Fruit fly (Drosophila melanogaster): ENCODE results near the gene CG10301.
A peak's percentile ranks its signal among the peaks of the same experiment; 100 is the strongest.

The CG10301 gene

DNA sequence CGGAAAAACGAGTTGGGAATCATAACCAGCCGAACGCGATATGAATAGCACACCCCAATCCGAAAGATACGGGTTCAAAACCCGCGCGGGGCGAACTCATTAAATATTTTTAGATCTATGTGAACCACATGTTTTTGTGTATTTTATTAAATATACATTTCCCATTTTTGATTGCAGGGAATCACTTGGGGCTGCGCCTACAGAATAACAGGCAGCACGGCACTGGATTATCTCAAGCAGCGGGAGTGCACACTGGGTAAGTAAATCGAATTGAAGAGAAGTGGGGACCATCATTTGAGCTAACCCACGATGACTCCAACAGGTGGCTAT is 20.5 kb downstream of the CG10301 start:
- TF ChIP-seq lola (GFP tag; optimal IDR thresholded peaks at IDR 0.05), result no peak
- TF ChIP-seq CG32264 (GFP tag; optimal IDR thresholded peaks at IDR 0.05), result no peak
- TF ChIP-seq Rel (GFP tag; optimal IDR thresholded peaks at IDR 0.05), result no peak
- TF ChIP-seq Rel (tag; optimal IDR thresholded peaks at IDR 0.05), result peak; percentile 97

DNA sequence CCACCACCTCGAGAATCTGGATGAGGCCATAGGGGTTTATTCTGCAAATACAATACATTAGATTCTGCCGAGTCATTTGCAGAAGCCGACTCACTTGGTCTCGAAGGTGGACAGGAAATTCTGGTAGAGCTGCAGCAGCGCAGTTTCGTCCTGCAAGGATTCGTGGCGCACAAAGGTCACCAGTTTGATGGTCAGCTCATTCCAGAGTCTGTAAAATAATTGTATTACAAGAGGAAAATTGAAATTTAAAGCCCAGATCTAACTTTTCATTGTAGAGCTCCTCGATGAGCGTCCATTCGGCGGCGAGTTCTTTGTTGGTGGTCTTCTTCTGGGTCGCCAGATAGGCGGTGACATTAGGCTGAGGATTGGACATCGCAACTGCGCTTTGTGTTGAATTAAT is 22.6 kb downstream of the CG10301 start:
- TF ChIP-seq Vsx2 (GFP tag; optimal IDR thresholded peaks at IDR 0.05; ENCODE audit: partially characterized antibody), result no peak
- TF ChIP-seq jim (GFP tag; optimal IDR thresholded peaks at IDR 0.05), result no peak
- no peak for TF ChIP-seq CrebA (GFP tag; optimal IDR thresholded peaks at IDR 0.05; ENCODE audit: borderline replicate concordance)
- TF ChIP-seq fru (GFP tag; optimal IDR thresholded peaks at IDR 0.05), result no peak
- no peak for TF ChIP-seq N (GFP tag; optimal IDR thresholded peaks at IDR 0.05)
- TF ChIP-seq GATAd (GFP tag; optimal IDR thresholded peaks at IDR 0.05), result no peak
- no peak for TF ChIP-seq Hr78 (GFP tag; optimal IDR thresholded peaks at IDR 0.05)
- no peak for TF ChIP-seq Dfd (GFP tag; optimal IDR thresholded peaks at IDR 0.05)
- TF ChIP-seq Hnf4 (GFP tag; optimal IDR thresholded peaks at IDR 0.05), result no peak
- TF ChIP-seq rgr (GFP tag; optimal IDR thresholded peaks at IDR 0.05), result no peak
- TF ChIP-seq h (GFP tag; optimal IDR thresholded peaks at IDR 0.05), result no peak
- no peak for TF ChIP-seq sage (GFP tag; optimal IDR thresholded peaks at IDR 0.05)
- no peak for TF ChIP-seq HLH106 (tag; optimal IDR thresholded peaks at IDR 0.05)
- TF ChIP-seq dsf (GFP tag; optimal IDR thresholded peaks at IDR 0.05; ENCODE audit: borderline replicate concordance), result no peak
- TF ChIP-seq lola (GFP tag; optimal IDR thresholded peaks at IDR 0.05), result no peak
- no peak for TF ChIP-seq Jra (GFP tag; optimal IDR thresholded peaks at IDR 0.05)
- no peak for TF ChIP-seq OdsH (GFP tag; optimal IDR thresholded peaks at IDR 0.05)
- no peak for TF ChIP-seq psq (GFP tag; optimal IDR thresholded peaks at IDR 0.05)
- TF ChIP-seq dmrt93B (GFP tag; optimal IDR thresholded peaks at IDR 0.05), result no peak
- no peak for TF ChIP-seq CG9705 (GFP tag; optimal IDR thresholded peaks at IDR 0.05)

DNA sequence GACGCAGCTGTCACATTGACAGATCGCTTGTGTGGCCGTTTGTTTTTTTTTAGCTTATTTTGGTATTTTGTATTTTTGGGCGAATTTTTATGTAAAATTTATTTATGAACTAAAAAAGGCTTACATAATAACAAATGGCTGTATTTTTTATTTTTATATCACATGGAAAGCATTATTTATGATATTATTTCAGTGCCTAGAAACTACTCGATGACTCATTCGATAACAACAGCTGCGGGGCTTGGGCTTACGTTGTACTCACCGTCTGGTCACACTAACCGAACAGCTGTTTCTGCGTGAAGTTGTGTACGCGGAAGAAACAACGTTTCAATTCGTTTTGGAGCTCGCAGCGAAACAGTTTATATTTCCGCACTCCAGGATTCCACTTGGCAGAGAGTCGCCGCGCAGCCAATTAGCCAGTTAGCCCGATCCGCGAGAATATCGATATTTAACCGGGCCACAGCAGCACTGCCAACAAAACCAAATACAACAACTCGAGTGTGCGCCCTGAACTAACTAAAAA is 23.1 kb downstream of the CG10301 start, which contains the start of the genes Hmgcr and Rpn9:
TSS of gene Hmgcr (plus strand) at position 335 of the 523 bp plus-strand sequence.
TSS of gene Rpn9 (minus strand) at position 473 of the 523 bp plus-strand sequence.
- peak; percentile 2 for TF ChIP-seq Jra (GFP tag; optimal IDR thresholded peaks at IDR 0.05)
- peak; percentile 28 for TF ChIP-seq Dif (GFP tag; optimal IDR thresholded peaks at IDR 0.05; ENCODE audit: partially characterized antibody)
- TF ChIP-seq Dfd (GFP tag; optimal IDR thresholded peaks at IDR 0.05), result no peak
- TF ChIP-seq Myc (optimal IDR thresholded peaks at IDR 0.05), result no peak
- no peak for TF ChIP-seq dmrt93B (GFP tag; optimal IDR thresholded peaks at IDR 0.05)
- TF ChIP-seq ey (GFP tag; optimal IDR thresholded peaks at IDR 0.05), result no peak
- no peak for TF ChIP-seq dsf (GFP tag; optimal IDR thresholded peaks at IDR 0.05; ENCODE audit: borderline replicate concordance)
- no peak for TF ChIP-seq Mio (GFP tag; optimal IDR thresholded peaks at IDR 0.05)
- no peak for TF ChIP-seq N (GFP tag; optimal IDR thresholded peaks at IDR 0.05)
- TF ChIP-seq Abd-B (GFP tag; optimal IDR thresholded peaks at IDR 0.05), result no peak
- TF ChIP-seq sv (GFP tag; optimal IDR thresholded peaks at IDR 0.05), result no peak
- TF ChIP-seq Hr78 (GFP tag; optimal IDR thresholded peaks at IDR 0.05), result no peak
- no peak for TF ChIP-seq woc (GFP tag; optimal IDR thresholded peaks at IDR 0.05)
- peak; percentile 79 for TF ChIP-seq Vsx2 (GFP tag; optimal IDR thresholded peaks at IDR 0.05; ENCODE audit: partially characterized antibody)
- no peak for TF ChIP-seq Rel (GFP tag; optimal IDR thresholded peaks at IDR 0.05)
- peak; percentile 26 for TF ChIP-seq Rel (tag; optimal IDR thresholded peaks at IDR 0.05)
- TF ChIP-seq foxo (GFP tag; optimal IDR thresholded peaks at IDR 0.05), result no peak
- TF ChIP-seq jim (GFP tag; optimal IDR thresholded peaks at IDR 0.05), result no peak
- no peak for TF ChIP-seq brk (GFP tag; optimal IDR thresholded peaks at IDR 0.05)
- peak; percentile 9 for TF ChIP-seq Hnf4 (GFP tag; optimal IDR thresholded peaks at IDR 0.05)
- TF ChIP-seq OdsH (GFP tag; optimal IDR thresholded peaks at IDR 0.05), result no peak
- TF ChIP-seq h (GFP tag; optimal IDR thresholded peaks at IDR 0.05), result peak; percentile 36
- peak; percentile 20 for TF ChIP-seq br (GFP tag; optimal IDR thresholded peaks at IDR 0.05)
- no peak for TF ChIP-seq CG32264 (GFP tag; optimal IDR thresholded peaks at IDR 0.05)
- no peak for TF ChIP-seq sage (GFP tag; optimal IDR thresholded peaks at IDR 0.05)
- TF ChIP-seq usp (GFP tag; optimal IDR thresholded peaks at IDR 0.05), result no peak
- peak; percentile 10 for TF ChIP-seq fru (GFP tag; optimal IDR thresholded peaks at IDR 0.05)
- no peak for TF ChIP-seq rgr (GFP tag; optimal IDR thresholded peaks at IDR 0.05)
- no peak for TF ChIP-seq lola (GFP tag; optimal IDR thresholded peaks at IDR 0.05)
- TF ChIP-seq tai (GFP tag; optimal IDR thresholded peaks at IDR 0.05), result peak; percentile 6
- no peak for TF ChIP-seq CG9705 (GFP tag; optimal IDR thresholded peaks at IDR 0.05)
- no peak for TF ChIP-seq GATAd (GFP tag; optimal IDR thresholded peaks at IDR 0.05)
- no peak for TF ChIP-seq Hr83 (GFP tag; optimal IDR thresholded peaks at IDR 0.05; ENCODE audit: poor library complexity, severe bottlenecking)
- no peak for TF ChIP-seq CrebA (GFP tag; optimal IDR thresholded peaks at IDR 0.05; ENCODE audit: borderline replicate concordance)
- TF ChIP-seq dl (GFP tag; optimal IDR thresholded peaks at IDR 0.05; ENCODE audit: insufficient read depth in 1 of 2, partially characterized antibody in 2 of 2), result no peak
- no peak for TF ChIP-seq pan (optimal IDR thresholded peaks at IDR 0.05)
- no peak for TF ChIP-seq HLH106 (tag; optimal IDR thresholded peaks at IDR 0.05)
- TF ChIP-seq Sp1 (GFP tag; optimal IDR thresholded peaks at IDR 0.05), result no peak
- TF ChIP-seq psq (GFP tag; optimal IDR thresholded peaks at IDR 0.05), result peak; percentile 2
